Fruit fly (Drosophila melanogaster): ENCODE measurements around the gene CG14332.
"Not testable (repeated sequence)": the region's sequence is repeated elsewhere in the genome, so short reads cannot be mapped to it uniquely, and the experiment has no call there.

DNA sequence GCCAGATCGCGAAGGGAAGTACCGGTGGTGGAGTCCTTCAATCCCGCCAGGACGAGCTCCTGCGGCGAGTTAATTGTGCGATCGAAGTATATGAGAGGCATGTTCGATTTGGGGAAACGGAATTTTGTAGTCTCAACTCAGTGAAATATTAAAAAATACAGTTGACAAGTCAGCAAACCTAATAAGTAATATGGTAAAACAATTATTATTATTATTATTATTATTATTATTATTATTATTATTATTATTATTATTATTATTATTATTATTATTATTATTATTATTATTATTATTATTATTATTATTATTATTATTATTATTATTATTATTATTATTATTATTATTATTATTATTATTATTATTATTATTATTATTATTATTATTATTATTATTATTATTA is 34.7 kb upstream of the CG14332 start, which contains the start of gene CG14330:
- TF ChIP-seq eg (GFP tag; IDR thresholded peaks at IDR 0.05); topi (GFP tag; optimal IDR thresholded peaks at IDR 0.05); dsx (GFP tag; optimal IDR thresholded peaks at IDR 0.05; ENCODE audit: poor library complexity, severe bottlenecking); CG15336 (GFP tag; IDR thresholded peaks at IDR 0.05); CG6854 (GFP tag; optimal IDR thresholded peaks at IDR 0.05): not testable (repeated sequence)
